Worm (Caenorhabditis elegans) whole organism, late embryonic: ENCODE measurements around the gene F38B7.3.

Experiments
- T23F11.4 ChIP-seq: fragments of 200-800 bp; sonication (Bioruptor generic); optimal IDR thresholded peaks from 2 replicates; lab custom pipeline; 2018; ENCODE audit warnings: mild to moderate bottlenecking, missing genetic modification characterization, missing compliant biosample characterization
- ceh-34 ChIP-seq: sonication (generic microtip); optimal IDR thresholded peaks from 2 replicates; lab custom pipeline; 2016; ENCODE audit warnings: mild to moderate bottlenecking, missing genetic modification characterization, missing compliant biosample characterization
- dmd-4 ChIP-seq: sonication (generic microtip); optimal IDR thresholded peaks from 2 replicates; lab custom pipeline; 2016; ENCODE audit warnings: borderline replicate concordance, missing genetic modification characterization, missing compliant biosample characterization
- elt-2 ChIP-seq: sonication (generic microtip); optimal IDR thresholded peaks from 2 replicates; lab custom pipeline; 2016; ENCODE audit warnings: missing genetic modification reagents, missing genetic modification characterization, missing compliant biosample characterization
- odd-2 ChIP-seq: sonication (generic microtip); optimal IDR thresholded peaks from 2 replicates; lab custom pipeline; 2017; ENCODE audit warnings: antibody characterized with exemption, mild to moderate bottlenecking, missing genetic modification characterization, missing compliant biosample characterization
- unc-3 ChIP-seq, 2 experiments: fragments of 200-800 bp in 1 of 2; sonication (Bioruptor generic) in 1 of 2; sonication (generic microtip) in 1 of 2; conservative IDR thresholded peaks in 1 of 2; optimal IDR thresholded peaks in 1 of 2; 2 replicates each; pipeline versions ENCODE4 v1.3.6 to Lab custom; 2016 to 2022; ENCODE audit warnings: missing compliant biosample characterization in 2 of 2, missing genetic modification characterization in 2 of 2, missing genetic modification reagents in 1 of 2

DNA sequence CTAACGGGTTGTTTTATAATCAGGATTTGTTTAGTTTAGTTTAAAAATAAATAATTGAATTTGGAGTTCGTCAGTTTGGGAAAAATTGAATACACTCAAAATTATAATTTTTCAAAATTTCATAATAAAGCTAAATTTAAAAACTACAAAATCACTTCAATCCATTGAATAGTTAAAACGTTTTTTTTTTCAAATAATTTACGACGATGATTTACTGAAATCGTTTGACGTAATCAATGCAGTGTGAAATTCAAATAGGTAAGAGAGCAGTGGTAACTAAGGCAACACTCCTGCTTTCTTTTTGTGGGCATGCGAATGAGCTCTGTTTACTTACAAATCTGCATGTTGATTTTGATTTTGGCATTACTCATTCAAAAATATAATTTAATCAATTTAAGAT is 3.7 kb upstream of the F38B7.3 start, which contains the start of gene F38B7.10:
- TF ChIP-seq ceh-34 (tag; lab: Kevin White, UChicago) (no peak), odd-2 (tag; lab: Kevin White, UChicago) (no peak), unc-3 (GFP tag; conservative IDR thresholded peaks at IDR 0.05; lab: Robert Waterston, UW) (no peak), unc-3 (tag; optimal IDR thresholded peaks at IDR 0.05; lab: Kevin White, UChicago) (no peak), dmd-4 (tag; lab: Kevin White, UChicago) (no peak), T23F11.4 (GFP tag; lab: Kevin White, UChicago) (no peak), elt-2 (tag; lab: Kevin White, UChicago) (no peak)
